Worm (Caenorhabditis elegans) whole organism, midembryonic: Measurements from ENCODE around the gene dyf-3.

Experiments
- T22C8.4 ChIP-seq: fragments of 200-800 bp; sonication (Bioruptor generic); IDR thresholded peaks from 2 replicates; pipeline ENCODE4 v1.3.6; 2022; ENCODE audit warnings: missing genetic modification characterization, missing compliant biosample characterization
- cog-1 ChIP-seq: sonication (generic microtip); optimal IDR thresholded peaks from 2 replicates; lab custom pipeline; 2016; ENCODE audit warnings: missing genetic modification characterization, missing compliant biosample characterization
- flt-1 ChIP-seq: fragments of 200-800 bp; sonication (Bioruptor generic); IDR thresholded peaks from 2 replicates; pipeline ENCODE4 v1.3.6; 2022; ENCODE audit warnings: missing genetic modification characterization, missing compliant biosample characterization
- klf-2 ChIP-seq: fragments of 200-800 bp; sonication (Bioruptor generic); conservative IDR thresholded peaks from 2 replicates; pipeline ENCODE4 v1.3.6; 2022; ENCODE audit warnings: missing genetic modification reagents, missing genetic modification characterization, missing compliant biosample characterization
- med-1 ChIP-seq: sonication (generic microtip); optimal IDR thresholded peaks from 2 replicates; lab custom pipeline; 2017; ENCODE audit warnings: missing genetic modification characterization, mild to moderate bottlenecking, missing compliant biosample characterization, antibody characterized with exemption, missing genetic modification reagents; ENCODE audit not compliant: insufficient read depth
- ref-1 ChIP-seq: fragments of 200-800 bp; sonication (Bioruptor generic); conservative IDR thresholded peaks from 2 replicates; pipeline ENCODE4 v1.3.6; 2022; ENCODE audit warnings: missing genetic modification reagents, missing genetic modification characterization, missing compliant biosample characterization
- tab-1 ChIP-seq: fragments of 200-800 bp; sonication (Bioruptor generic); IDR thresholded peaks from 2 replicates; pipeline ENCODE4 v1.3.6; 2022; ENCODE audit warnings: missing genetic modification characterization, missing compliant biosample characterization
- ztf-23 ChIP-seq: fragments of 200-800 bp; sonication (Bioruptor generic); IDR thresholded peaks from 2 replicates; pipeline ENCODE4 v1.3.6; 2022; ENCODE audit warnings: missing genetic modification reagents, missing genetic modification characterization, missing compliant biosample characterization
- ztf-29 ChIP-seq: fragments of 200-800 bp; sonication (Bioruptor generic); IDR thresholded peaks from 2 replicates; pipeline ENCODE4 v1.3.6; 2022; ENCODE audit warnings: missing genetic modification reagents, missing genetic modification characterization, missing compliant biosample characterization

Gene dyf-3

DNA sequence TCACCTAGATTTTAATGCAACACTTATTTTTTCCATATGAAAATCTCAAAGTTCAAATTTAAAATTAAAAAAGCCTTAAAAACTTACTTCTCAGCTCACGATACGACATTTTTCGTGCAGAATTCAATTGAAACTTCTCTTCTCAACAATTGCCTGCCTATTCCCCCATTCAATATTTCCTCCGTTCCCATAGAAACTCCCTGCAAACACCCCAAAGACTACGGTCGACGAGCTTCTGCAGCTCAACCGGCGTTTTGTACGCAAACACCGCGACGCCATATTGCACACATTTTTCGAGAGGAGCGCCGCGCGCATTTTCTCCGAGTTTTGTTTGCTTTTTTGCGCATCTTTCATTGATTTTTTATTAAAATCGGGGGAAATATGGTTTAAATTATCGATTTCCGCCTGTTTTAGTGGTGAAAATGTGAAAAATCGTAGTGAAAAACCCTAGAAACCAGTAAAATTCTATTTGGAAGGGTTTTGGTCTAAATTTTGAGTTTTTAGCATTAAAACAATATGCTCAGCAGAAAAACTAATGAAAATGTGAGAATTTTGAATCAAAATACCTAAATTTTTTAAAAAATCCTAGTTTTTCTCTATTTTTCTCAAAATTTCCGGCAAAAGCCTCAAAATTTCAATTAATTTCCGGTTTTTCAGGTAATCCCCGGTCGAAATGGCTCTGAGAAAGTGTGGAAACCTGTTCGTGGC, at the start of gene dyf-3, which contains the start of gene pdhb-1:
Gene dyf-3, minus strand, starts transcription at position 217 of the 708 bp plus-strand sequence.
Gene pdhb-1, plus strand, starts transcription at position 658 of the 708 bp plus-strand sequence.
- TF ChIP-seq ztf-23 (GFP tag; lab: Robert Waterston, UW), result no peak
- 0 out of 2 replicates have a peak, but pooled peaks have one; percentile 41 for TF ChIP-seq tab-1 (GFP tag; lab: Robert Waterston, UW)
- no peak for TF ChIP-seq klf-2 (GFP tag; lab: Robert Waterston, UW)
- peak; percentile 84 for TF ChIP-seq ztf-29 (GFP tag; lab: Robert Waterston, UW)
- TF ChIP-seq med-1 (GFP tag; lab: Kevin White, UChicago), result no peak
- TF ChIP-seq flt-1 (GFP tag; lab: Robert Waterston, UW), result no peak
- no peak for TF ChIP-seq cog-1
- TF ChIP-seq T22C8.4 (GFP tag; lab: Robert Waterston, UW), result no peak
- TF ChIP-seq ref-1, result no peak

ce11 chrIV:3447350-3447749, 48.3 kb upstream of the dyf-3 start:
- no peak for TF ChIP-seq cog-1
- TF ChIP-seq med-1 (GFP tag; lab: Kevin White, UChicago), result no peak
- TF ChIP-seq ztf-23 (GFP tag; lab: Robert Waterston, UW), result no peak
- TF ChIP-seq ztf-29 (GFP tag; lab: Robert Waterston, UW), result no peak
- no peak for TF ChIP-seq klf-2 (GFP tag; lab: Robert Waterston, UW)
- no peak for TF ChIP-seq T22C8.4 (GFP tag; lab: Robert Waterston, UW)
- TF ChIP-seq tab-1 (GFP tag; lab: Robert Waterston, UW), result no peak
- no peak for TF ChIP-seq flt-1 (GFP tag; lab: Robert Waterston, UW)
- no peak for TF ChIP-seq ref-1

DNA sequence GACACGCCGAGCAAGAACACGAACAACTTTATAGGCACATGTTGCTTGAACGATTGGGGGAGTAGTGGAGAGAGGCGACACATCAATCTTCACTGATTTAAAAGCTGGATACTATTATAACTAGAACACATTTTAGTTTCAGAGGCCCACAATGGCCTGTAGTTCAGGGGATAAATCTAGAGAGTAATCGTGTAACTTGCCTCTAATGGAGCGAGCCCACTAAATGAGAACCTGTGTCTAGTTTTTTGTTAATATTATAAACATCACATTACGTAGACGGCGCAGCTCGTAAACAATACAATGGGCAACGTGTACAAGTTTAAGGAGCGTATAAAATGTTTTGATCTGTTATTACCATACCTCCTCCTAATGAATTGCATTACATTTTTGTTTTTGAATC, 45.6 kb upstream of the dyf-3 start, which contains the start of gene F58E2.5:
Gene F58E2.5, plus strand, starts transcription at position 301 of the 400 bp plus-strand sequence.
- TF ChIP-seq ztf-23 (GFP tag; lab: Robert Waterston, UW), result no peak
- TF ChIP-seq ztf-29 (GFP tag; lab: Robert Waterston, UW), result no peak
- TF ChIP-seq med-1 (GFP tag; lab: Kevin White, UChicago), result no peak
- no peak for TF ChIP-seq ref-1
- no peak for TF ChIP-seq tab-1 (GFP tag; lab: Robert Waterston, UW)
- no peak for TF ChIP-seq cog-1
- TF ChIP-seq klf-2 (GFP tag; lab: Robert Waterston, UW), result no peak
- no peak for TF ChIP-seq flt-1 (GFP tag; lab: Robert Waterston, UW)

- no peak for TF ChIP-seq ref-1
- no peak for TF ChIP-seq flt-1 (GFP tag; lab: Robert Waterston, UW)
- TF ChIP-seq klf-2 (GFP tag; lab: Robert Waterston, UW), result no peak
- no peak for TF ChIP-seq ztf-29 (GFP tag; lab: Robert Waterston, UW)
- no peak for TF ChIP-seq ztf-23 (GFP tag; lab: Robert Waterston, UW)
- no peak for TF ChIP-seq cog-1
- TF ChIP-seq T22C8.4 (GFP tag; lab: Robert Waterston, UW), result no peak
- no peak for TF ChIP-seq med-1 (GFP tag; lab: Kevin White, UChicago)
- no peak for TF ChIP-seq tab-1 (GFP tag; lab: Robert Waterston, UW)
Measured at ce11 chrIV:3444101-3444500, 45.1 kb upstream of the dyf-3 start, which contains the start of gene F09D12.2. Gene F09D12.2, minus strand, starts transcription at chrIV:3444201.

ce11 chrIV:3442513-3442912, 43.5 kb upstream of the dyf-3 start:
- TF ChIP-seq cog-1 (no peak), T22C8.4 (GFP tag; lab: Robert Waterston, UW) (no peak), med-1 (GFP tag; lab: Kevin White, UChicago) (no peak), tab-1 (GFP tag; lab: Robert Waterston, UW) (no peak), klf-2 (GFP tag; lab: Robert Waterston, UW) (no peak), ztf-23 (GFP tag; lab: Robert Waterston, UW) (no peak), flt-1 (GFP tag; lab: Robert Waterston, UW) (no peak)

- no peak for TF ChIP-seq flt-1 (GFP tag; lab: Robert Waterston, UW)
- TF ChIP-seq cog-1, result no peak
- TF ChIP-seq med-1 (GFP tag; lab: Kevin White, UChicago), result no peak
- no peak for TF ChIP-seq ztf-23 (GFP tag; lab: Robert Waterston, UW)
- TF ChIP-seq T22C8.4 (GFP tag; lab: Robert Waterston, UW), result no peak
- no peak for TF ChIP-seq klf-2 (GFP tag; lab: Robert Waterston, UW)
- TF ChIP-seq ztf-29 (GFP tag; lab: Robert Waterston, UW), result no peak
- TF ChIP-seq tab-1 (GFP tag; lab: Robert Waterston, UW), result no peak
- no peak for TF ChIP-seq ref-1
Measured at ce11 chrIV:3440848-3441247, 41.8 kb upstream of the dyf-3 start, which contains the start of gene grd-10. Gene grd-10, plus strand, starts transcription at chrIV:3441055.

DNA sequence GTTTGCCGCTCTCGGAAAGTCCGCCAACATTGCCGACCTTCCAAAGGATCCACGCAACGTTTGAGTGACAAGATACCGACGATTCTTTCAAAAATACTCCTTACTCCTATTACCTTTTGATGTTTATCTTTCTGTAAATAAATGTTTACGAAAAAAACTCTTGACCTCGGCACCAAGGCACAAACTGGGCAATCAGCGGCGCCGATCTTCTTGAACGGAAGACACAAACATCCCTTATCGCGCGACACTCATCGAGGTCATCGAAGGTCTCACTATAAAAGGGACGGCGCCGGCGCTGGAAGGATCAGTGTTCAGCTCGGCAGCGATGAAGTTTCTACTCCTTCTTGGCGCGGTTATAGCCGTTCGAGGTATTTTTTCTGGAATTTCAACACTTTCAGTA, 40.3 kb upstream of the dyf-3 start, which contains the start of gene grd-3:
Gene grd-3, plus strand, starts transcription at position 302 of the 400 bp plus-strand sequence.
- no peak for TF ChIP-seq ref-1
- TF ChIP-seq tab-1 (GFP tag; lab: Robert Waterston, UW), result no peak
- TF ChIP-seq cog-1, result no peak
- no peak for TF ChIP-seq med-1 (GFP tag; lab: Kevin White, UChicago)
- TF ChIP-seq T22C8.4 (GFP tag; lab: Robert Waterston, UW), result no peak
- no peak for TF ChIP-seq flt-1 (GFP tag; lab: Robert Waterston, UW)
- no peak for TF ChIP-seq ztf-29 (GFP tag; lab: Robert Waterston, UW)
- no peak for TF ChIP-seq ztf-23 (GFP tag; lab: Robert Waterston, UW)
- TF ChIP-seq klf-2 (GFP tag; lab: Robert Waterston, UW), result no peak

ce11 chrIV:3438022-3438421, 39.0 kb upstream of the dyf-3 start, which contains the start of gene grd-13:
Gene grd-13, plus strand, starts transcription at chrIV:3438312.
- TF ChIP-seq ztf-23 (GFP tag; lab: Robert Waterston, UW) (no peak), flt-1 (GFP tag; lab: Robert Waterston, UW) (no peak), med-1 (GFP tag; lab: Kevin White, UChicago) (no peak), klf-2 (GFP tag; lab: Robert Waterston, UW) (no peak), ztf-29 (GFP tag; lab: Robert Waterston, UW) (no peak), T22C8.4 (GFP tag; lab: Robert Waterston, UW) (no peak), cog-1 (no peak), tab-1 (GFP tag; lab: Robert Waterston, UW) (no peak), ref-1 (no peak)
